Worm (Caenorhabditis elegans) whole organism, young adult: ENCODE measurements around the gene oac-50.

Source experiments
- B0336.3 ChIP-seq: fragments of 200-800 bp; sonication (Bioruptor generic); IDR thresholded peaks from 2 replicates; pipeline ENCODE4 v1.3.6; 2022; ENCODE audit warnings: missing genetic modification characterization, missing compliant biosample characterization
- chd-7 ChIP-seq: sonication (generic microtip); optimal IDR thresholded peaks from 2 replicates; lab custom pipeline; 2016; ENCODE audit warnings: mild to moderate bottlenecking, missing genetic modification characterization, moderate library complexity, missing compliant biosample characterization
- efl-1 ChIP-seq: fragments of 150-350 bp; optimal IDR thresholded peaks from 2 replicates; lab custom pipeline; 2014; ENCODE audit warnings: missing biosample characterization, missing genetic modification reagents, missing genetic modification characterization
- lin-26 ChIP-seq: fragments of 200-800 bp; sonication (Bioruptor generic); IDR thresholded peaks from 2 replicates; pipeline ENCODE4 v1.3.6; 2022; ENCODE audit warnings: missing genetic modification reagents, missing genetic modification characterization, missing compliant biosample characterization
- nfya-1 ChIP-seq: sonication (generic microtip); optimal IDR thresholded peaks from 2 replicates; lab custom pipeline; 2017; ENCODE audit warnings: antibody characterized with exemption, missing compliant biosample characterization, missing genetic modification characterization, borderline replicate concordance; ENCODE audit not compliant: insufficient read depth
- nfyb-1 ChIP-seq: fragments of 200-800 bp; sonication (Bioruptor generic); IDR thresholded peaks from 2 replicates; pipeline ENCODE4 v1.3.6; 2022; ENCODE audit warnings: missing genetic modification reagents, missing genetic modification characterization, missing compliant biosample characterization
- pha-4 ChIP-seq: fragments of 150-350 bp; sonication (generic microtip); optimal IDR thresholded peaks from 2 replicates; lab custom pipeline; 2014; ENCODE audit warnings: missing biosample characterization, missing genetic modification reagents, missing genetic modification characterization
- sea-2 ChIP-seq: fragments of 200-800 bp; sonication (Bioruptor generic); IDR thresholded peaks from 2 replicates; pipeline ENCODE4 v1.3.6; 2022; ENCODE audit warnings: missing genetic modification characterization, missing compliant biosample characterization
- unc-130 ChIP-seq: sonication (generic microtip); optimal IDR thresholded peaks from 2 replicates; lab custom pipeline; 2016; ENCODE audit warnings: missing genetic modification reagents, missing genetic modification characterization, missing compliant biosample characterization
- ztf-18 ChIP-seq: sonication (generic microtip); optimal IDR thresholded peaks from 2 replicates; lab custom pipeline; 2016; ENCODE audit warnings: missing genotype, mild to moderate bottlenecking, missing genetic modification characterization, missing compliant biosample characterization
- ztf-26 ChIP-seq: sonication (generic microtip); optimal IDR thresholded peaks from 2 replicates; lab custom pipeline; 2017; ENCODE audit warnings: missing genetic modification characterization, missing compliant biosample characterization

DNA sequence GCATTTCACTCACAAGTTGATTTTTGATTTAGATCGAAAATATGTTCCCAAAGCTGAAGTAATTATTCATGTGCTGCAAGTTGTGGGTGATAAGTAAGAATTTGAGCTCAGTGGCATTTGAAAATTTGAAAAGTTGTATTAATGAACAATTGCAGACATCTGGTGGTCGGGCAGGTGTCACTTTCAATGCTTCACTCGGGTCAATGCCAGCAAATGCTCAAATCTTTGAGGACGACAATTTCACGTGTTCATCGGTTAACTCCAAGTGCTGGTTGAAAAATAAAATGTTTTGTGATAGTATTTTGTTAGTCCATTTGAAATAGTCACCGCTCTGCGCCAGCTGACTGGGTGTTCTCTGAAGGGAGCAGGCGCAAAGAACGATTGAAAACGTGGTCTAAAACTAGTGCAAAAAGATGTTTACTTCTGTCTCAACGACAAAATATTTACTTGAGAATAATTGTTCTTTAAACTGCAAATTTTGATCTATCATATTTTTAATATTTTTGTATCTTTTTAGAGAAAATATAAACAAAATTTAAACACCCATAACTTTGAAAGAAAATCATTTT lies 20.8 kb upstream of the oac-50 start:
- TF ChIP-seq nfya-1 (tag; lab: Kevin White, UChicago), result no peak
- TF ChIP-seq chd-7 (tag; lab: Kevin White, UChicago), result peak; percentile 33
- TF ChIP-seq lin-26, result no peak
- TF ChIP-seq unc-130 (GFP tag; lab: Kevin White, UChicago), result no peak
- TF ChIP-seq sea-2 (GFP tag; lab: Robert Waterston, UW), result no peak
- no peak for TF ChIP-seq pha-4 (tag; lab: Kevin White, UChicago)
- TF ChIP-seq efl-1 (GFP tag; lab: Kevin White, UChicago), result no peak
- TF ChIP-seq nfyb-1 (GFP tag; lab: Robert Waterston, UW), result no peak
- TF ChIP-seq B0336.3 (GFP tag; lab: Robert Waterston, UW), result 0 out of 2 replicates have a peak, but pooled peaks have one; percentile 18
- TF ChIP-seq ztf-26 (tag; lab: Kevin White, UChicago), result no peak
- no peak for TF ChIP-seq ztf-18 (tag; lab: Kevin White, UChicago)
